Fruit fly (Drosophila melanogaster): ENCODE data around the gene Cip4.

Gene Cip4

DNA sequence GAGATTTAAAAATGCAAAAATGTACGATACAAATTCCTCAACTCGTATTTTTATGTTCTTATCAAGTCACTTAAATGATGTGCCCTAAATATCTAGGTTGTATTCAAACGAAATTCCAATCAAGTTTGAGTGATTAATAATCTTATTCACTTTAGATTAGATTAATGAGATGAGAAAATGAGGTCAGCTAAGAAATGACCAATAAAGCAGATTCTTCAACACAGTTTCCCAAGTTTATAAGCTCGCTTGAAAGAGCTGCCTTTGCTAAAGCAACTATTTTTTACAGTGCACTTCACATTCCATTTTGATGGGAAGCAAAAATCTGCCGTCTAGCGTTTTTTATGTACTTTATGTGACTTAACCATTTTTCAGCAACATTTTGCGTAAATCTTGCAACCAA lies 17.5 kb downstream of the Cip4 start:
- TF ChIP-seq GATAd (GFP tag; optimal IDR thresholded peaks at IDR 0.05): no peak
- peak in 1 of 2 experiments; percentile 5 for TF ChIP-seq foxo (GFP tag; optimal IDR thresholded peaks at IDR 0.05)

DNA sequence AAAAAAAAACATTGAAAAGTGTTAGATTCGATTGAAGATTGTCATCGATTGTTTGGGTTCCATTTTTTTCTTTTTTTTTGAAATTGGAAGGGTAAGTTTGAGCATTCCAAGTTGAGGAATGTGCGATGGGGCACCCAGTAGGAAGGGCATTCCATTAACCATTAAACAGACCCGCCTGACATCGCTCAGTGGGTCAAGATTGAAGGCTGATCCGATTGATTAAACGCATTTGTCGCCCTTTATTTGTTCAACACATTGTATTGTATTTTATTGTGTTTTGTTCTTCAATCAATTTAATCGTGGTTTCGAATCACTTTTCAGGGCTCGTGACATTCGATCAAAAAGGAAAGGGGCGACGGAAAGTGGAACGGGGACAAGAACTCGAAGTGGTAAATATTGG lies 22.8 kb downstream of the Cip4 start:
- TF ChIP-seq Dif (GFP tag; optimal IDR thresholded peaks at IDR 0.05; ENCODE audit: partially characterized antibody) (no peak), dl (GFP tag; optimal IDR thresholded peaks at IDR 0.05; ENCODE audit: insufficient read depth in 1 of 2, partially characterized antibody in 2 of 2) (no peak), Jra (GFP tag; optimal IDR thresholded peaks at IDR 0.05) (no peak), h (GFP tag; optimal IDR thresholded peaks at IDR 0.05) (no peak), foxo (GFP tag; optimal IDR thresholded peaks at IDR 0.05) (no peak), GATAd (GFP tag; optimal IDR thresholded peaks at IDR 0.05) (no peak), HLH106 (tag; optimal IDR thresholded peaks at IDR 0.05) (no peak), woc (GFP tag; optimal IDR thresholded peaks at IDR 0.05) (no peak)

DNA sequence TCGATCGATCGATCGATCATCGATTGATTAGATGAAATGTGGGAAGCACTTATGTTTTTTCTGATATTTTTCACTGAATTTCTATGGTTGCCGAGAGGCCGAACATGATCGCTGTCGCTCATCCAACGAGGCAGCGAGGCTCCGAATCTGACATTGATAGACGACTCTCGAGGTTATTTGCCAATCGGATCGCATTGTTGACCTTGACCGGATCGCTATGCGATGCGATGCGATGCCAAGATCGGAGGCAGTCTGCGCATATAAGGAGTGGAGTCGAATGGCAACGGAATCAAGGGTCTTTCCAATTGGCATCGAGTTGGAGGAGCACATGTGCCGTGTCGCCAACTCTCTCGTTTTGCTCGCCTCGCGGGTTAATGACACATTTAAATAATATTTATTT lies 23.7 kb downstream of the Cip4 start:
- TF ChIP-seq pan (optimal IDR thresholded peaks at IDR 0.05) (no peak), tai (GFP tag; optimal IDR thresholded peaks at IDR 0.05) (no peak), sv (GFP tag; optimal IDR thresholded peaks at IDR 0.05) (no peak), fru (GFP tag; optimal IDR thresholded peaks at IDR 0.05) (no peak), sage (GFP tag; optimal IDR thresholded peaks at IDR 0.05) (no peak), Mio (GFP tag; optimal IDR thresholded peaks at IDR 0.05) (no peak), Myc (optimal IDR thresholded peaks at IDR 0.05) (no peak), lola (GFP tag; optimal IDR thresholded peaks at IDR 0.05) (no peak), woc (GFP tag; optimal IDR thresholded peaks at IDR 0.05) (no peak), CG32264 (GFP tag; optimal IDR thresholded peaks at IDR 0.05) (no peak), HLH106 (tag; optimal IDR thresholded peaks at IDR 0.05) (no peak), brk (GFP tag; optimal IDR thresholded peaks at IDR 0.05) (no peak), Hnf4 (GFP tag; optimal IDR thresholded peaks at IDR 0.05) (no peak)

DNA sequence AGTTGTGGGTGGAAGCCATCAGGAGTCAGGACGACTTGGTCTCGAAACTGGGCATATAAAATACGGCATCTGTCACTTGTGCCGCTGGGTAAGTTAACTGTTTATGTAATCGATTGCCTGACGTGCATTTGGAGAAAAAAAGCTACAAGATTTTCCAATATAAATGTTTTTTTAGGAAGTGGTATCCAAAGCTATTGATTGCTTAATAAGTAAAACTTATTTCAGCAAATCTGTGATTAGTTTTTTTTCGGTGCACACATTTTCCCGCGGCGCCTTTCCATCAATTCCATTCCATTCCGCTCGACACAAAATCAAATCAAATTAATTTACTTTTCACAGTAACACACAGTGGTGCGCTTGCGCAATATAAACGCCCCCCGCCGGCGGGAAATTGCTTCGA lies 24.4 kb downstream of the Cip4 start:
- TF ChIP-seq Hr83 (GFP tag; optimal IDR thresholded peaks at IDR 0.05; ENCODE audit: poor library complexity, severe bottlenecking) (no peak), CG9705 (GFP tag; optimal IDR thresholded peaks at IDR 0.05) (no peak), jim (GFP tag; optimal IDR thresholded peaks at IDR 0.05) (no peak), tai (GFP tag; optimal IDR thresholded peaks at IDR 0.05) (no peak), sv (GFP tag; optimal IDR thresholded peaks at IDR 0.05) (no peak), Hnf4 (GFP tag; optimal IDR thresholded peaks at IDR 0.05) (no peak), brk (GFP tag; optimal IDR thresholded peaks at IDR 0.05) (no peak), Jra (GFP tag; optimal IDR thresholded peaks at IDR 0.05) (no peak), N (GFP tag; optimal IDR thresholded peaks at IDR 0.05) (no peak), woc (GFP tag; optimal IDR thresholded peaks at IDR 0.05) (no peak)

DNA sequence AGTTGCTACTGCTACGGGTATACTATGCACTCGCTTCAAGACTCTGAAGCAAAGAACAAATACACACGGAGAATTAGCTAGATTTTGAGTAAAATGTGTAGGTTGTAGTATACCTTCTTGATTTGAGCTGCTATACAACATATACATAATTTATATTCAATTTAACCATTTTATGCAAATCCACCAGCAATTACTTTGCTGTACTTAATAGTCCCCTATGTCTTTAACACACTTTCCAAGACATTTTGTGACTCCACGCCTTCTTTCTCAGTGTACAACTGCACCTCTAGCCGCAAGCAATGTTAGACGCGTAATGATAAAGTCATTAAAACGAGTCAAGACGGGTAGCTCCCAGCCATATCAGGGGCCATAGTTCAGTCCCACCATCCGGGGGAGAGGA lies 27.3 kb downstream of the Cip4 start:
- TF ChIP-seq fru (GFP tag; optimal IDR thresholded peaks at IDR 0.05): no peak
- TF ChIP-seq OdsH (GFP tag; optimal IDR thresholded peaks at IDR 0.05): no peak
- TF ChIP-seq dl (GFP tag; optimal IDR thresholded peaks at IDR 0.05; ENCODE audit: insufficient read depth in 1 of 2, partially characterized antibody in 2 of 2): no peak
- TF ChIP-seq sage (GFP tag; optimal IDR thresholded peaks at IDR 0.05): no peak
- TF ChIP-seq Hr83 (GFP tag; optimal IDR thresholded peaks at IDR 0.05; ENCODE audit: poor library complexity, severe bottlenecking): no peak
- no peak for TF ChIP-seq ey (GFP tag; optimal IDR thresholded peaks at IDR 0.05)
- TF ChIP-seq dmrt93B (GFP tag; optimal IDR thresholded peaks at IDR 0.05): no peak
- TF ChIP-seq Rel (GFP tag; optimal IDR thresholded peaks at IDR 0.05): no peak
- no peak for TF ChIP-seq Rel (tag; optimal IDR thresholded peaks at IDR 0.05)
- TF ChIP-seq woc (GFP tag; optimal IDR thresholded peaks at IDR 0.05): no peak
- TF ChIP-seq GATAd (GFP tag; optimal IDR thresholded peaks at IDR 0.05): no peak
- no peak for TF ChIP-seq Mio (GFP tag; optimal IDR thresholded peaks at IDR 0.05)
- no peak for TF ChIP-seq usp (GFP tag; optimal IDR thresholded peaks at IDR 0.05)
- TF ChIP-seq psq (GFP tag; optimal IDR thresholded peaks at IDR 0.05): no peak
- TF ChIP-seq rgr (GFP tag; optimal IDR thresholded peaks at IDR 0.05): no peak
- TF ChIP-seq lola (GFP tag; optimal IDR thresholded peaks at IDR 0.05): no peak
- TF ChIP-seq Jra (GFP tag; optimal IDR thresholded peaks at IDR 0.05): no peak
- TF ChIP-seq Myc (optimal IDR thresholded peaks at IDR 0.05): no peak
- TF ChIP-seq tai (GFP tag; optimal IDR thresholded peaks at IDR 0.05): no peak
- no peak for TF ChIP-seq h (GFP tag; optimal IDR thresholded peaks at IDR 0.05)
- TF ChIP-seq CrebA (GFP tag; optimal IDR thresholded peaks at IDR 0.05; ENCODE audit: borderline replicate concordance): no peak

Data from whole organism, wandering third instar larva.